Worm (Caenorhabditis elegans): ENCODE results near the gene prdx-3.

Gene prdx-3

DNA sequence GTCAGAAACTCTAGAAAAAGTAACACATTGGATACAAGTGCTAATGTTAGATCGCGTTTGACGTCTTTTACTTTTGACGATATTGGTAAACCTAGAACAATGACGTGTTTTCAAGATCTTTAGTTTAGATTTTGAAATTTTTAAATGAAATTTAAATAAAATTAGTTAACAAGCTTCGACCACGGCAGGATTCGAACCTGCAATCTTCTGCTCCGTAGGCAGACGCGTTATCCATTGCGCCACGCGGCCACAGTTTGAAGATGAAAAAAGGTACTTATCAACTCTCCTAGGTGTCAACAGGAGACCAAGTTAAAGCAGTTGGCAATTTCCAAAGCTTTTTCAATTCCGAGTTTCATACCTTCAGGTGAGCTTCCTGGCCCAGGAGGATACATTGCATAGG lies 42.1 kb downstream of the prdx-3 start (continued):
- TF ChIP-seq daf-8 (GFP tag; IDR thresholded peaks at IDR 0.05) (no peak), zag-1 (tag; optimal IDR thresholded peaks at IDR 0.05) (no peak), unc-130 (GFP tag; optimal IDR thresholded peaks at IDR 0.05) (peak; percentile 51), ztf-7 (tag; optimal IDR thresholded peaks at IDR 0.05) (no peak), cey-2 (tag; optimal IDR thresholded peaks at IDR 0.05; ENCODE audit: borderline replicate concordance, insufficient read depth) (no peak), gei-8 (GFP tag; optimal IDR thresholded peaks at IDR 0.05) (no peak), php-3 (GFP tag; IDR thresholded peaks at IDR 0.05) (0 out of 2 replicates have a peak, but pooled peaks have one; percentile 21), lim-7 (GFP tag; IDR thresholded peaks at IDR 0.05) (peak; percentile 61; the same call in 1 of the 2 replicates), dmd-8 (GFP tag; IDR thresholded peaks at IDR 0.05) (0 out of 2 replicates have a peak, but pooled peaks have one; percentile 60), lin-13 (GFP tag; optimal IDR thresholded peaks at IDR 0.05) (no peak), nhr-48 (tag; optimal IDR thresholded peaks at IDR 0.05) (peak; percentile 12), arid-1 (GFP tag; conservative IDR thresholded peaks at IDR 0.05) (peak; percentile 71), vab-7 (GFP tag; IDR thresholded peaks at IDR 0.05) (peak; percentile 49; the same call in 1 of the 2 replicates), madf-5 (GFP tag; IDR thresholded peaks at IDR 0.05) (0 out of 4 replicates have a peak, but pooled peaks have one; percentile 6 to 28)

DNA sequence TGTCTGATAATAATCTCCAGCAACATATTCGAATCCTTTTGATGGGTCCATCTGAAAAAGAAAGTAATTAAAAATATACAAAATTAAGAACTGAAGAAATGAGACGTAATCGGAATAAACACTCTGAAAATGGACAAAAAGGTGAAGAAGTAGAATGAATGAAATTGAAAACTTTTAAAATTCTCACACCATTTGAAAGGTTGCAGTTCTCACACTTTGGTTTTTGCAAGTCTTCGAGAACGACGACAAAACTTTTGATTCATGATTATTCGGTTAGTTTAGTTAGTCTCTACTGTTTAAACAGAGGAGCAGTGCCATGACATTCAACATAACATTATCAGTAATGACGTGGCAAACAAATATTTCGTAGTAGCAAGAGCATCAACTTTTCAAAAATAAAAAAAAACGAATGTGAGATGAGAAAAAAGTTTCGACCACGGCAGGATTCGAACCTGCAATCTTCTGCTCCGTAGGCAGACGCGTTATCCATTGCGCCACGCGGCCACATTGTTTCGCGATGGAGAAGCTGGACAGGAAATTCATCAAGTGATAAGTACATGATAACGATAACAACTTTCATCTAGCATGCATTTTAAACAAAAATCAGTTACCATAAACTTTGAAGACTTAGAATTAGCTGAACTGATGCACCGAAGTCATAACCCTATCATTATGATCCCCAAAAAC lies 42.8 kb downstream of the prdx-3 start, which contains the start of gene ceh-43:
Gene ceh-43, minus strand, starts transcription at position 51 of the 687 bp plus-strand sequence.
- TF ChIP-seq cey-2 (tag; optimal IDR thresholded peaks at IDR 0.05; ENCODE audit: borderline replicate concordance, insufficient read depth) (no peak), aly-2 (tag; optimal IDR thresholded peaks at IDR 0.05) (no peak), ces-1 (GFP tag; optimal IDR thresholded peaks at IDR 0.05) (no peak), Y48G9A.11 (GFP tag; IDR thresholded peaks at IDR 0.05) (no peak), T20F7.1 (GFP tag; optimal IDR thresholded peaks at IDR 0.05) (no peak), ama-1 (optimal IDR thresholded peaks at IDR 0.05) (no peak), ceh-28 (tag; optimal IDR thresholded peaks at IDR 0.05) (no peak), skn-1 (tag; optimal IDR thresholded peaks at IDR 0.05) (no peak), tra-1 (GFP tag; IDR thresholded peaks at IDR 0.05) (no peak), madf-9 (GFP tag; conservative IDR thresholded peaks at IDR 0.05) (no peak), nhr-48 (tag; optimal IDR thresholded peaks at IDR 0.05) (no peak), ceh-44 (GFP tag; IDR thresholded peaks at IDR 0.05) (no peak), hlh-11 (tag; optimal IDR thresholded peaks at IDR 0.05) (no peak), nhr-10 (tag; optimal IDR thresholded peaks at IDR 0.05) (no peak), dmd-9 (GFP tag; IDR thresholded peaks at IDR 0.05) (peak; percentile 62; the same call in 1 of the 2 replicates), lim-7 (GFP tag; IDR thresholded peaks at IDR 0.05) (peak; percentile 69), egl-43 (GFP tag; IDR thresholded peaks at IDR 0.05) (peak; percentile 74; the same call in 1 of the 2 replicates), ceh-32 (tag; optimal IDR thresholded peaks at IDR 0.05; ENCODE audit: poor library complexity) (no peak), nhr-11 (tag; optimal IDR thresholded peaks at IDR 0.05) (no peak), Y5F2A.4 (GFP tag; optimal IDR thresholded peaks at IDR 0.05) (peak; percentile 23), nhr-76 (tag; optimal IDR thresholded peaks at IDR 0.05) (no peak), D1046.2 (GFP tag; IDR thresholded peaks at IDR 0.05) (no peak), F10B5.3 (tag; optimal IDR thresholded peaks at IDR 0.05) (no peak), ctbp-1 (GFP tag; IDR thresholded peaks at IDR 0.05) (peak; percentile 43; the same call in 1 of the 2 replicates), Y75B8A.6 (GFP tag; IDR thresholded peaks at IDR 0.05) (peak; percentile 72; the same call in 1 of the 2 replicates), egl-27 (tag; optimal IDR thresholded peaks at IDR 0.05) (no peak), lin-15B (tag; optimal IDR thresholded peaks at IDR 0.05) (no peak), nhr-41 (GFP tag; IDR thresholded peaks at IDR 0.05) (0 out of 2 replicates have a peak, but pooled peaks have one; percentile 15), ceh-62 (tag; optimal IDR thresholded peaks at IDR 0.05) (no peak), mep-1 (tag; optimal IDR thresholded peaks at IDR 0.05) (no peak), ceh-20 (GFP tag; IDR thresholded peaks at IDR 0.05) (0 out of 2 replicates have a peak, but pooled peaks have one; percentile 14), madf-5 (GFP tag; IDR thresholded peaks at IDR 0.05) (0 out of 4 replicates have a peak, but pooled peaks of 1 of the 2 experiments have one; percentile 38), fos-1 (tag; optimal IDR thresholded peaks at IDR 0.05) (no peak), lin-1 (GFP tag; IDR thresholded peaks at IDR 0.05) (no peak), fkh-10 (GFP tag; optimal IDR thresholded peaks at IDR 0.05) (no peak), aha-1 (tag) (no peak), rbr-2 (tag; optimal IDR thresholded peaks at IDR 0.05) (no peak), duxl-1 (tag; optimal IDR thresholded peaks at IDR 0.05; ENCODE audit: poor library complexity) (peak; percentile 4), T26A8.4 (GFP tag; IDR thresholded peaks at IDR 0.05) (peak; percentile 46; the same call in 1 of the 2 replicates)

Data from whole organism, L4 larva.